Fruit fly (Drosophila melanogaster): ENCODE results near the gene Rh7.
A peak's percentile ranks its signal among the peaks of the same experiment; 100 is the strongest.

Gene Rh7

dm6 chr3L:12119875-12120485 is 55.3 kb downstream of the Rh7 start, which contains the start of gene CG11560:
CG11560 (plus strand) TSS chr3L:12120019.
- peak; percentile 35 for TF ChIP-seq CG17801 (GFP tag; optimal IDR thresholded peaks at IDR 0.05; ENCODE audit: partially characterized antibody)

- no peak for TF ChIP-seq CG17801 (GFP tag; optimal IDR thresholded peaks at IDR 0.05; ENCODE audit: partially characterized antibody)
Measured at dm6 chr3L:12118631-12119030, 56.7 kb downstream of the Rh7 start.

- peak; percentile 66 for TF ChIP-seq CG17801 (GFP tag; optimal IDR thresholded peaks at IDR 0.05; ENCODE audit: partially characterized antibody)
Measured at dm6 chr3L:12118156-12118555, 57.1 kb downstream of the Rh7 start, which contains the start of gene ssp. ssp (plus strand) TSS chr3L:12118257.

dm6 chr3L:12115966-12116735 is 59.1 kb downstream of the Rh7 start, which contains the start of gene vers:
vers (plus strand) TSS chr3L:12116101.
- TF ChIP-seq CG17801 (GFP tag; optimal IDR thresholded peaks at IDR 0.05; ENCODE audit: partially characterized antibody): peak; percentile 16

- no peak for TF ChIP-seq CG17801 (GFP tag; optimal IDR thresholded peaks at IDR 0.05; ENCODE audit: partially characterized antibody)
Measured at dm6 chr3L:12115103-12115502, 60.2 kb downstream of the Rh7 start.
